Fruit fly (Drosophila melanogaster): ENCODE results near the gene CG7044.

The CG7044 gene

DNA sequence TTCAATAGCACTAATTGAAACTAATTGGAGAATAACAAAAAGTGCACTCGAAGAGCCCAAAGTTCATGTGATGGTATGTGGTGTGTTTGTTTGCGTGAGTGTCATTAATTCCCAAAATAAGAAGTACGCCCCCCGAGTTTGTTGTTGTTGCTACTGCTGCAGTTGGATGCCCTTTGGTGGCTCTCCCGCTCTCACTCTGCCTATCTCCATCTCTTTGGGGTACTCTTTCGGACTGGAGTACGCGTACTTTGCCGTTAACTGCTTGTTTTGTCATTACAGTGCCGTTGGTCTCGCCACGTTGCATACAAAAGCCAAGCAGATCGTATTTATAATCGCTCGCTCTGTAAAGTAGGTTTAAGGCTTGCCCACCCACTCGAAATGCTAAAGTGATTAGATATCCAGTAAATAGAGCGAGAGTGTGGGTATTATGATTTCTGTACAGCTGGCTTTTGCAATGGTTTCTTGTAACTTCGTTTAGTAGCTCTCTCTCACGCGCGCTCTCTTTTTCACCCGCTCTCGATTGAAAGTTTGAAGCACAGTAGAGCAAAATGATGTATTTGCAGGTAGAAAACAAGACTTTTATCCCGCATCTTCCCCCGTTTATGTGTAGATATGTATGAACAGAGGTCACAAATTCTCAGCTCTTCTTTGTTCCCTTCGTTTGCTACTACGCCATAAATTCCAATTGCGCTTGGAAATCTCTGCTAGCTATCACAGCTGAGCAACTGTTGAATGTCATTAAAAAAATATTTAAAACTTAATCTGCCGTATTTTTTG, 10.6 kb upstream of the CG7044 start (continued):
- peak; percentile 41 for TF ChIP-seq NfI (GFP tag; optimal IDR thresholded peaks at IDR 0.05)
- TF ChIP-seq CG14014 (GFP tag; IDR thresholded peaks at IDR 0.05) = no peak
- no peak for TF ChIP-seq sna (GFP tag; IDR thresholded peaks at IDR 0.05; ENCODE audit: partially characterized antibody)
- TF ChIP-seq D19B (GFP tag; optimal IDR thresholded peaks at IDR 0.05) = no peak
- TF ChIP-seq CG7987 (GFP tag; optimal IDR thresholded peaks at IDR 0.05) = no peak
- TF ChIP-seq tgo (GFP tag; IDR thresholded peaks at IDR 0.05) = peak; percentile 24; the same call in 1 of the 3 replicates
- TF ChIP-seq GATAe (GFP tag; conservative IDR thresholded peaks at IDR 0.05) = no peak
- peak; percentile 34 for TF ChIP-seq az2 (GFP tag; optimal IDR thresholded peaks at IDR 0.05)
- TF ChIP-seq h (optimal IDR thresholded peaks at IDR 0.05) = no peak
- no peak for TF ChIP-seq CG4617 (GFP tag; optimal IDR thresholded peaks at IDR 0.05; ENCODE audit: borderline replicate concordance)
- peak; percentile 17; the same call in 1 of the 2 replicates for TF ChIP-seq Ptx1 (GFP tag; IDR thresholded peaks at IDR 0.05)
- no peak for TF ChIP-seq CG4282 (GFP tag; optimal IDR thresholded peaks at IDR 0.05)
- TF ChIP-seq CG11723 (GFP tag; optimal IDR thresholded peaks at IDR 0.05) = peak; percentile 23
- TF ChIP-seq unpg (GFP tag; optimal IDR thresholded peaks at IDR 0.05) = peak; percentile 24
- no peak for TF ChIP-seq otp (GFP tag; IDR thresholded peaks at IDR 0.05)
- no peak for TF ChIP-seq CG7928 (GFP tag; optimal IDR thresholded peaks at IDR 0.05)
- no peak for TF ChIP-seq CG11560 (tag; IDR thresholded peaks at IDR 0.05)
- no peak for TF ChIP-seq CG14710 (tag; optimal IDR thresholded peaks at IDR 0.05)
- no peak for TF ChIP-seq CG3726 (GFP tag; IDR thresholded peaks at IDR 0.05)
- TF ChIP-seq sqz (GFP tag; optimal IDR thresholded peaks at IDR 0.05) = peak; percentile 56
- no peak for TF ChIP-seq Xbp1 (GFP tag; optimal IDR thresholded peaks at IDR 0.05)
- TF ChIP-seq Lhr (GFP tag; optimal IDR thresholded peaks at IDR 0.05) = no peak
- no peak for TF ChIP-seq pan (optimal IDR thresholded peaks at IDR 0.05)
- no peak for TF ChIP-seq pan (GFP tag; optimal IDR thresholded peaks at IDR 0.05 in 1 of 2, IDR thresholded peaks at IDR 0.05 in 1 of 2)
- peak; percentile 63 for TF ChIP-seq CG2678 (tag; optimal IDR thresholded peaks at IDR 0.05)
- no peak for TF ChIP-seq CG4854 (GFP tag; optimal IDR thresholded peaks at IDR 0.05)
- TF ChIP-seq hbn (GFP tag; IDR thresholded peaks at IDR 0.05; ENCODE audit: partially characterized antibody) = no peak
- no peak for TF ChIP-seq Hr78 (GFP tag; optimal IDR thresholded peaks at IDR 0.05)
- TF ChIP-seq CG1647 (GFP tag; optimal IDR thresholded peaks at IDR 0.05) = no peak
- TF ChIP-seq scrt (GFP tag; optimal IDR thresholded peaks at IDR 0.05) = peak; percentile 61
- no peak for TF ChIP-seq CG9876 (GFP tag; optimal IDR thresholded peaks at IDR 0.05)
- TF ChIP-seq stc (GFP tag; IDR thresholded peaks at IDR 0.05) = no peak
- no peak for TF ChIP-seq CG33213 (GFP tag; optimal IDR thresholded peaks at IDR 0.05)
- no peak for TF ChIP-seq eve (GFP tag; optimal IDR thresholded peaks at IDR 0.05)
- TF ChIP-seq p53 (GFP tag; optimal IDR thresholded peaks at IDR 0.05) = no peak
- TF ChIP-seq CG4820 (GFP tag; optimal IDR thresholded peaks at IDR 0.05) = no peak
- no peak for TF ChIP-seq CG32767 (GFP tag; IDR thresholded peaks at IDR 0.05)
- TF ChIP-seq CG31224 (GFP tag; IDR thresholded peaks at IDR 0.05) = peak; percentile 36; the same call in 1 of the 2 replicates
- no peak for TF ChIP-seq Lpt (GFP tag; optimal IDR thresholded peaks at IDR 0.05)
- 0 out of 3 replicates have a peak, but pooled peaks have one; percentile 38 for TF ChIP-seq Optix (GFP tag; IDR thresholded peaks at IDR 0.05)
- TF ChIP-seq CG10543 (GFP tag; optimal IDR thresholded peaks at IDR 0.05) = no peak
- TF ChIP-seq lilli (GFP tag; optimal IDR thresholded peaks at IDR 0.05) = peak; percentile 22
- TF ChIP-seq CG8765 (GFP tag; IDR thresholded peaks at IDR 0.05) = no peak; the same call in 1 of the 2 replicates
- TF ChIP-seq dati (GFP tag; IDR thresholded peaks at IDR 0.05) = no peak
- no peak for TF ChIP-seq CG31388 (GFP tag; optimal IDR thresholded peaks at IDR 0.05)
- no peak for TF ChIP-seq CHES-1-like (GFP tag; optimal IDR thresholded peaks at IDR 0.05)
- no peak for TF ChIP-seq ara (GFP tag; IDR thresholded peaks at IDR 0.05)
- no peak for TF ChIP-seq CG12942 (GFP tag; optimal IDR thresholded peaks at IDR 0.05)
- no peak for TF ChIP-seq trh (GFP tag; optimal IDR thresholded peaks at IDR 0.05)
- TF ChIP-seq Dfd (GFP tag; optimal IDR thresholded peaks at IDR 0.05) = no peak
- TF ChIP-seq CG9797 (GFP tag; optimal IDR thresholded peaks at IDR 0.05) = no peak
